Worm (Caenorhabditis elegans) whole organism, L1 larva: ENCODE measurements around the gene C36B7.4.

Experiments
- egl-27 ChIP-seq, 2 experiments: fragments of 150-350 bp in 1 of 2; sonication (generic microtip); optimal IDR thresholded peaks; 3 replicates each; lab custom pipeline; 2017 to 2018; ENCODE audit warnings: missing biosample characterization in 2 of 2, missing genetic modification characterization in 2 of 2, missing genetic modification reagents in 2 of 2
- lin-39 ChIP-seq: fragments of 150-350 bp; optimal IDR thresholded peaks from 2 replicates; lab custom pipeline; 2014; ENCODE audit warnings: missing biosample characterization, missing genetic modification reagents, missing genetic modification characterization
- unc-86 ChIP-seq: sonication (generic microtip); optimal IDR thresholded peaks from 2 replicates; lab custom pipeline; 2016; ENCODE audit warnings: missing genetic modification characterization, missing compliant biosample characterization

DNA sequence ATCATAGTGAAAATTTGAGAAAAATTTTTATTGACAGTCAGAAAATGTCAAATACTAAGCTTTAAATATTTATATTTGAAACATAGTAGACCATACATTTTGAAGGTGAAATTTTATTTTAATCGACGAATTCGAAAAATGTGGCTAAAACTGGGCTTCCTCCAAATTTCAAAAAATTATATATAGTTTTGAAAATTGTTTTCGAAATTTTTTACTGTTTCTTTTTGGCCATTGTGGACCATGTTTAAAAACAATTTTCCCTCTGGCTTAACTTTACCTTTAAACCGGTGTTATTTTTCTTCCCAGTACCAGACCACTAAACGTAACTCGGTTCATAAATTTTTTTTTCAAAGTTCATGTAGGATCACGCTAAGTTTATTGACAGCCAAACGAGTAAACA lies 36.8 kb upstream of the C36B7.4 start:
- TF ChIP-seq lin-39 (tag; lab: Kevin White, UChicago), result no peak
- TF ChIP-seq unc-86, result no peak
- no peak for TF ChIP-seq egl-27 (tag; optimal IDR thresholded peaks at IDR 0.05; lab: Kevin White, UChicago)
